Fruit fly (Drosophila melanogaster): ENCODE data around the gene TTLL4A.

dm6 chr2L:10989162-10989561 is at the start of gene TTLL4A:
- no peak for TF ChIP-seq usp (GFP tag; optimal IDR thresholded peaks at IDR 0.05)
- no peak for TF ChIP-seq Dll (optimal IDR thresholded peaks at IDR 0.05)

All from whole organism.